Fruit fly (Drosophila melanogaster) whole organism, embryonic: ENCODE data around the gene CG13995.

ENCODE experiments used
- CG12155 ChIP-seq: fragments of 200-800 bp; sonication (Bioruptor generic); optimal IDR thresholded peaks from 3 replicates; lab custom pipeline; 2016; ENCODE audit warnings: missing biosample characterization, missing genetic modification characterization
- CG15073 ChIP-seq: fragments of 200-800 bp; sonication (Bioruptor generic); optimal IDR thresholded peaks from 2 replicates; lab custom pipeline; 2016; ENCODE audit warnings: missing biosample characterization, missing genetic modification characterization
- CG15479 ChIP-seq: fragments of 200-800 bp; sonication (Bioruptor generic); optimal IDR thresholded peaks from 3 replicates; lab custom pipeline; 2019; ENCODE audit warnings: missing biosample characterization, mild to moderate bottlenecking, missing genetic modification characterization, moderate library complexity
- CG15514 ChIP-seq: fragments of 200-800 bp; sonication (Bioruptor generic); optimal IDR thresholded peaks from 3 replicates; lab custom pipeline; 2017; ENCODE audit warnings: missing biosample characterization, missing genetic modification characterization, mild to moderate bottlenecking, moderate library complexity, missing genetic modification reagents
- CG1792 ChIP-seq: fragments of 200-800 bp; sonication (Bioruptor generic); optimal IDR thresholded peaks from 2 replicates; lab custom pipeline; 2016; ENCODE audit warnings: missing biosample characterization, missing genetic modification characterization
- CG18011 ChIP-seq: fragments of 200-800 bp; sonication (Bioruptor generic); optimal IDR thresholded peaks from 2 replicates; lab custom pipeline; 2017; ENCODE audit warnings: missing biosample characterization, missing genetic modification characterization, mild to moderate bottlenecking, moderate library complexity, missing genotype
- CG18599 ChIP-seq: fragments of 200-800 bp; sonication (Bioruptor generic); optimal IDR thresholded peaks from 3 replicates; lab custom pipeline; 2017; ENCODE audit warnings: missing biosample characterization, missing genetic modification characterization, mild to moderate bottlenecking, moderate library complexity, missing genetic modification reagents
- CG2116 ChIP-seq: fragments of 200-800 bp; sonication (Bioruptor generic); optimal IDR thresholded peaks from 3 replicates; lab custom pipeline; 2018; ENCODE audit warnings: missing biosample characterization, mild to moderate bottlenecking, missing genetic modification characterization
- CG3065 ChIP-seq: fragments of 200-800 bp; sonication (Bioruptor generic); optimal IDR thresholded peaks from 2 replicates; lab custom pipeline; 2016; ENCODE audit warnings: missing biosample characterization, missing genetic modification characterization
- CG3726 ChIP-seq: fragments of 200-800 bp; sonication (Bioruptor generic); IDR thresholded peaks from 3 replicates; pipeline ENCODE4, ENCODE4 v1.3.6; 2022; ENCODE audit warnings: missing biosample characterization, missing genetic modification characterization
- CG6175 ChIP-seq: fragments of 200-800 bp; sonication (Bioruptor generic); IDR thresholded peaks from 3 replicates; pipeline ENCODE4 v1.3.6; 2022; ENCODE audit warnings: missing biosample characterization, missing genetic modification characterization
- CG8281 ChIP-seq: fragments of 200-800 bp; sonication (Bioruptor generic); optimal IDR thresholded peaks from 2 replicates; lab custom pipeline; 2018; ENCODE audit warnings: missing biosample characterization, mild to moderate bottlenecking, missing genetic modification characterization, moderate library complexity
- CG8290 ChIP-seq, 3 experiments: fragments of 200-800 bp; sonication (Bioruptor generic); optimal IDR thresholded peaks; 2 replicates each; lab custom pipeline; 2016 to 2019; ENCODE audit warnings: missing biosample characterization in 3 of 3, missing genetic modification characterization in 3 of 3, mild to moderate bottlenecking in 2 of 3, moderate library complexity in 1 of 3
- CG8478 ChIP-seq: fragments of >200 bp; optimal IDR thresholded peaks from 2 replicates; lab custom pipeline; 2018
- Dad ChIP-seq: fragments of 200-800 bp; sonication (Bioruptor generic); optimal IDR thresholded peaks from 3 replicates; lab custom pipeline; 2016; ENCODE audit warnings: missing biosample characterization, missing genetic modification characterization
- Dbx ChIP-seq: fragments of 200-800 bp; sonication (Bioruptor generic); IDR thresholded peaks from 3 replicates; pipeline ENCODE4 v1.3.6; 2022; ENCODE audit warnings: missing biosample characterization, missing genetic modification characterization
- Dip3 ChIP-seq: fragments of 200-800 bp; sonication (Bioruptor generic); optimal IDR thresholded peaks from 3 replicates; lab custom pipeline; 2016; ENCODE audit warnings: missing biosample characterization, missing genetic modification characterization
- Drgx ChIP-seq: fragments of 200-800 bp; sonication (Bioruptor generic); IDR thresholded peaks from 2 replicates; pipeline ENCODE4 v1.3.6; 2022; ENCODE audit warnings: missing biosample characterization, missing genetic modification characterization
- Fer1 ChIP-seq: fragments of 200-800 bp; sonication (Bioruptor generic); optimal IDR thresholded peaks from 2 replicates; lab custom pipeline; 2017; ENCODE audit warnings: missing biosample characterization, mild to moderate bottlenecking, missing genetic modification characterization
- GATAe ChIP-seq: fragments of 200-800 bp; sonication (Bioruptor generic); conservative IDR thresholded peaks from 2 replicates; pipeline ENCODE4 v1.3.6; 2022; ENCODE audit warnings: missing biosample characterization, missing genetic modification characterization
- HHEX ChIP-seq: fragments of 200-800 bp; sonication (Bioruptor generic); optimal IDR thresholded peaks from 3 replicates; lab custom pipeline; 2017; ENCODE audit warnings: missing biosample characterization, mild to moderate bottlenecking, missing genetic modification characterization, missing genetic modification reagents
- Hmr ChIP-seq: fragments of 200-800 bp; sonication (Bioruptor generic); optimal IDR thresholded peaks from 3 replicates; lab custom pipeline; 2017; ENCODE audit warnings: mild to moderate bottlenecking, missing biosample characterization, missing genetic modification reagents, missing genetic modification characterization
- Med ChIP-seq: fragments of 200-800 bp; sonication (Bioruptor generic); peaks from one replicate; lab custom pipeline; 2016; ENCODE audit warnings: missing biosample characterization, missing genetic modification characterization, mild to moderate bottlenecking, inconsistent platforms, moderate library complexity
- NfI ChIP-seq: fragments of 200-800 bp; sonication (Bioruptor generic); optimal IDR thresholded peaks from 3 replicates; lab custom pipeline; 2018; ENCODE audit warnings: missing biosample characterization, mild to moderate bottlenecking, missing genetic modification characterization, moderate library complexity
- PHDP ChIP-seq: fragments of 200-800 bp; sonication (Bioruptor generic); optimal IDR thresholded peaks from 3 replicates; lab custom pipeline; 2018; ENCODE audit warnings: missing biosample characterization, mild to moderate bottlenecking, missing genetic modification characterization, moderate library complexity
- Pdp1 ChIP-seq, 2 experiments: fragments of 200-800 bp; sonication (Bioruptor generic); optimal IDR thresholded peaks; 3 replicates each; lab custom pipeline; 2016; ENCODE audit warnings: missing biosample characterization in 2 of 2, missing genetic modification characterization in 2 of 2, mild to moderate bottlenecking in 1 of 2, moderate library complexity in 1 of 2
- Scr ChIP-seq: fragments of 200-800 bp; sonication (Bioruptor generic); IDR thresholded peaks from 2 replicates; pipeline ENCODE4 v1.3.6; 2022; ENCODE audit warnings: missing biosample characterization, missing genetic modification characterization; ENCODE audit not compliant: partially characterized antibody
- Side ChIP-seq: fragments of 200-800 bp; sonication (Bioruptor generic); optimal IDR thresholded peaks from 2 replicates; lab custom pipeline; 2016; ENCODE audit warnings: missing biosample characterization, missing genetic modification characterization
- Taf1 ChIP-seq: fragments of 200-800 bp; sonication (Bioruptor generic); IDR thresholded peaks from 2 replicates; pipeline ENCODE4 v1.3.6; 2022; ENCODE audit warnings: missing biosample characterization, missing genetic modification characterization
- Tbp ChIP-seq: fragments of >200 bp; optimal IDR thresholded peaks from 2 replicates; lab custom pipeline; 2018; ENCODE audit warnings: missing biosample characterization, missing genetic modification characterization
- abd-A ChIP-seq: fragments of 200-800 bp; sonication (Bioruptor generic); optimal IDR thresholded peaks from 3 replicates; lab custom pipeline; 2019; ENCODE audit warnings: missing biosample characterization, mild to moderate bottlenecking, missing genetic modification characterization, moderate library complexity
- chinmo ChIP-seq: fragments of 200-800 bp; sonication (Bioruptor generic); IDR thresholded peaks from 4 replicates; pipeline ENCODE4 v1.3.6; 2022; ENCODE audit warnings: missing biosample characterization, missing genetic modification characterization; ENCODE audit not compliant: partially characterized antibody
- chm ChIP-seq: fragments of 200-800 bp; sonication (Bioruptor generic); IDR thresholded peaks from 2 replicates; pipeline ENCODE4 v1.3.6; 2022; ENCODE audit warnings: missing biosample characterization, missing genetic modification characterization
- cwo ChIP-seq: fragments of 200-800 bp; sonication (Bioruptor generic); optimal IDR thresholded peaks from 3 replicates; lab custom pipeline; 2017; ENCODE audit warnings: missing biosample characterization, missing genetic modification characterization, mild to moderate bottlenecking, moderate library complexity, missing genetic modification reagents
- da ChIP-seq: fragments of 200-800 bp; sonication (Bioruptor generic); optimal IDR thresholded peaks from 2 replicates; lab custom pipeline; 2016; ENCODE audit warnings: missing biosample characterization, missing genetic modification characterization
- dm ChIP-seq: fragments of 200-800 bp; sonication (Bioruptor generic); optimal IDR thresholded peaks from 3 replicates; lab custom pipeline; 2016; ENCODE audit warnings: missing biosample characterization, missing genetic modification characterization
- dpn ChIP-seq, 2 experiments: fragments of 200-800 bp; sonication (Bioruptor generic); optimal IDR thresholded peaks; 3 replicates each; lab custom pipeline; 2016; ENCODE audit warnings: missing biosample characterization in 2 of 2, missing genetic modification characterization in 2 of 2
- fu2 ChIP-seq: fragments of 200-800 bp; sonication (Bioruptor generic); optimal IDR thresholded peaks from 2 replicates; lab custom pipeline; 2016; ENCODE audit warnings: missing biosample characterization, missing genetic modification characterization
- gcm2 ChIP-seq: fragments of 200-800 bp; sonication (Bioruptor generic); optimal IDR thresholded peaks from 2 replicates; lab custom pipeline; 2016; ENCODE audit warnings: missing biosample characterization, missing genetic modification characterization
- mirr ChIP-seq: fragments of 200-800 bp; sonication (Bioruptor generic); optimal IDR thresholded peaks from 3 replicates; lab custom pipeline; 2018; ENCODE audit warnings: missing biosample characterization, mild to moderate bottlenecking, missing genetic modification characterization
- pita ChIP-seq: fragments of 200-800 bp; sonication (Bioruptor generic); optimal IDR thresholded peaks from 2 replicates; lab custom pipeline; 2017; ENCODE audit warnings: missing biosample characterization, mild to moderate bottlenecking, missing genetic modification characterization
- pnt ChIP-seq: fragments of 200-800 bp; sonication (Bioruptor generic); optimal IDR thresholded peaks from 3 replicates; lab custom pipeline; 2016; ENCODE audit warnings: missing biosample characterization, missing genetic modification characterization
- sc ChIP-seq, 3 experiments: fragments of >200 bp in 2 of 3; fragments of 200-800 bp in 1 of 3; sonication (Bioruptor generic) in 1 of 3; optimal IDR thresholded peaks; 2 replicates in 2 of 3; 3 replicates in 1 of 3; lab custom pipeline; 2017; ENCODE audit warnings: mild to moderate bottlenecking in 1 of 3, missing biosample characterization in 1 of 3, missing genetic modification characterization in 1 of 3, missing genetic modification reagents in 1 of 3
- schlank ChIP-seq: fragments of 200-800 bp; sonication (Bioruptor generic); optimal IDR thresholded peaks from 2 replicates; lab custom pipeline; 2018; ENCODE audit warnings: missing biosample characterization, mild to moderate bottlenecking, missing genetic modification characterization
- scrt ChIP-seq: fragments of 200-800 bp; sonication (Bioruptor generic); optimal IDR thresholded peaks from 2 replicates; lab custom pipeline; 2018; ENCODE audit warnings: missing biosample characterization, mild to moderate bottlenecking, missing genetic modification characterization, moderate library complexity
- slou ChIP-seq: fragments of 200-800 bp; sonication (Bioruptor generic); optimal IDR thresholded peaks from 3 replicates; lab custom pipeline; 2016; ENCODE audit warnings: missing biosample characterization, missing genetic modification characterization
- stc ChIP-seq: fragments of 200-800 bp; sonication (Bioruptor generic); IDR thresholded peaks from 2 replicates; pipeline ENCODE4 v1.3.6; 2022; ENCODE audit warnings: missing biosample characterization, missing genetic modification characterization
- sug ChIP-seq: fragments of 200-800 bp; optimal IDR thresholded peaks from 2 replicates; lab custom pipeline; 2019; ENCODE audit warnings: missing biosample characterization, mild to moderate bottlenecking, missing genetic modification characterization, moderate library complexity
- vfl ChIP-seq: fragments of 200-800 bp; sonication (Bioruptor generic); optimal IDR thresholded peaks from 2 replicates; lab custom pipeline; 2016; ENCODE audit warnings: missing biosample characterization, missing genetic modification characterization
- wor ChIP-seq: fragments of 200-800 bp; sonication (Bioruptor generic); IDR thresholded peaks from 2 replicates; pipeline ENCODE4 v1.3.6; 2022; ENCODE audit warnings: missing biosample characterization, missing genetic modification characterization

The CG13995 gene

dm6 chr2L:6080329-6080728, 26.2 kb downstream of the CG13995 start (continued):
- 0 out of 3 replicates have a peak, but pooled peaks have one; percentile 14 for TF ChIP-seq CG6175
- TF ChIP-seq sug (tag; lab: Kevin White, UChicago), result peak; percentile 61
- peak in 1 of 2 experiments; percentile 31 for TF ChIP-seq Pdp1 (GFP tag; optimal IDR thresholded peaks at IDR 0.05; lab: Kevin White, UChicago)
- no peak for TF ChIP-seq chm (GFP tag; lab: Robert Waterston, UW)
- no peak for TF ChIP-seq Dbx (GFP tag; lab: Robert Waterston, UW)
- TF ChIP-seq CG18599 (GFP tag; lab: Kevin White, UChicago), result peak; percentile 16
- peak; percentile 79 for TF ChIP-seq Med (GFP tag; lab: Kevin White, UChicago)
- TF ChIP-seq Side (GFP tag; lab: Kevin White, UChicago), result no peak
- no peak for TF ChIP-seq pita (GFP tag; lab: Kevin White, UChicago)
- peak; percentile 18 for TF ChIP-seq cwo (GFP tag; lab: Kevin White, UChicago)
- TF ChIP-seq Drgx, result peak; percentile 28; the same call in 1 of the 2 replicates
- no peak for TF ChIP-seq NfI (GFP tag; lab: Kevin White, UChicago)
- TF ChIP-seq CG15514, result peak; percentile 23
- TF ChIP-seq Hmr (GFP tag; lab: Kevin White, UChicago), result no peak
- no peak for TF ChIP-seq Tbp (GFP tag; lab: Kevin White, UChicago)
- peak; percentile 6 for TF ChIP-seq mirr
- no peak for TF ChIP-seq abd-A (tag; lab: Kevin White, UChicago)
- TF ChIP-seq Dad (GFP tag; lab: Kevin White, UChicago), result no peak
- no peak for TF ChIP-seq CG8281
- 0 out of 2 replicates have a peak, but pooled peaks have one; percentile 42 for TF ChIP-seq GATAe (GFP tag; lab: Robert Waterston, UW)
- TF ChIP-seq wor (GFP tag; lab: Robert Waterston, UW), result no peak
- TF ChIP-seq dm, result no peak
- TF ChIP-seq CG15479 (GFP tag; lab: Kevin White, UChicago), result no peak
- TF ChIP-seq CG1792, result no peak
- no peak for TF ChIP-seq Dip3
- peak; percentile 5 for TF ChIP-seq schlank (tag; lab: Kevin White, UChicago)
- TF ChIP-seq CG8290 (GFP tag; optimal IDR thresholded peaks at IDR 0.05; lab: Kevin White, UChicago), result no peak
- TF ChIP-seq CG8290 (tag; optimal IDR thresholded peaks at IDR 0.05; lab: Kevin White, UChicago), result peak in 1 of 2 experiments; percentile 38
- peak; percentile 28 for TF ChIP-seq HHEX (GFP tag; lab: Kevin White, UChicago)

- TF ChIP-seq CG8478 (lab: Kevin White, UChicago) (peak; percentile 21), vfl (GFP tag; lab: Kevin White, UChicago) (no peak), CG18011 (GFP tag; lab: Kevin White, UChicago) (no peak), CG12155 (GFP tag; lab: Kevin White, UChicago) (peak; percentile 6), Taf1 (GFP tag; lab: Robert Waterston, UW) (no peak), CG2116 (GFP tag; lab: Kevin White, UChicago) (no peak), chinmo (0 out of 4 replicates have a peak, but pooled peaks have one; percentile 13), PHDP (tag; lab: Kevin White, UChicago) (no peak), Scr (GFP tag; lab: Robert Waterston, UW) (no peak), da (GFP tag; lab: Kevin White, UChicago) (peak; percentile 5), CG3065 (no peak), CG15073 (GFP tag; lab: Kevin White, UChicago) (no peak), fu2 (GFP tag; lab: Kevin White, UChicago) (no peak), stc (peak; percentile 20; the same call in 1 of the 2 replicates), sc (optimal IDR thresholded peaks at IDR 0.05; lab: Kevin White, UChicago) (no peak), sc (GFP tag; optimal IDR thresholded peaks at IDR 0.05; lab: Kevin White, UChicago) (no peak), CG3726 (GFP tag; lab: Robert Waterston, UW) (no peak), gcm2 (GFP tag; lab: Kevin White, UChicago) (no peak), scrt (GFP tag; lab: Kevin White, UChicago) (no peak), slou (GFP tag; lab: Kevin White, UChicago) (no peak), pnt (GFP tag; lab: Kevin White, UChicago) (no peak), dpn (GFP tag; optimal IDR thresholded peaks at IDR 0.05; lab: Kevin White, UChicago) (no peak), Fer1 (no peak)
Observed at dm6 chr2L:6081134-6081832, 27.2 kb downstream of the CG13995 start.
